Worm (Caenorhabditis elegans): ENCODE measurements around the gene ckb-4.

Gene ckb-4

DNA sequence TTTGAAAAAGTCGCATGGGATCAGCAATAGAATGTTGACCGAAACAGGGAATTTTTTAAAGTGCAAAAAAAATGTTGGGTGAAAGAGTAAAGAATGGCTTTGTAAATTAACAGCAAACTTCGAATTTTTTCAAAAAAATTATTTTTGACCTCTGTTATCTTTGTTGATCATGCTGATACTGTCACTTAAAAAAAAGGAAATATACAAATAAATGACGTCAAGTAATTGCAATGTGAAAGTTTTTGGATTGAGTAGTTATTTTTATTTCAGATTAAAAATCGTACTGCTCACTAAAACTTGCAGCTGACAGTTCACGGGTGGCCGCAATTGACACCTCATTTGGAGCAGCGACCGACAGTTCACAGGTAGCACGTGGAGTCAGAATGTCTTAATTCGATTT lies 41.6 kb upstream of the ckb-4 start, which contains the start of gene C45H4.13:
Gene C45H4.13, minus strand, starts transcription at position 101 of the 400 bp plus-strand sequence.
- TF ChIP-seq Y53G8AR.9 (GFP tag; conservative IDR thresholded peaks at IDR 0.05) (no peak), mcd-1 (GFP tag; IDR thresholded peaks at IDR 0.05) (no peak), zfh-2 (GFP tag; conservative IDR thresholded peaks at IDR 0.05) (no peak), ztf-18 (tag; optimal IDR thresholded peaks at IDR 0.05) (no peak), hmg-1.2 (GFP tag; IDR thresholded peaks at IDR 0.05) (no peak), tbx-9 (tag; optimal IDR thresholded peaks at IDR 0.05; ENCODE audit: borderline replicate concordance) (no peak), him-1 (tag; optimal IDR thresholded peaks at IDR 0.05) (no peak), ceh-79 (tag; optimal IDR thresholded peaks at IDR 0.05) (no peak), unc-62 (GFP tag; optimal IDR thresholded peaks at IDR 0.05) (no peak), F39B2.1 (GFP tag; IDR thresholded peaks at IDR 0.05) (no peak), F33H1.4 (GFP tag; IDR thresholded peaks at IDR 0.05) (no peak), hlh-12 (tag; optimal IDR thresholded peaks at IDR 0.05) (no peak), ceh-40 (GFP tag; IDR thresholded peaks at IDR 0.05) (no peak), nfyb-1 (GFP tag; IDR thresholded peaks at IDR 0.05) (no peak), cebp-2 (GFP tag; IDR thresholded peaks at IDR 0.05) (no peak), dox-1 (GFP tag; IDR thresholded peaks at IDR 0.05) (no peak), Y53F4B.3 (GFP tag; IDR thresholded peaks at IDR 0.05) (no peak), mxl-1 (tag; optimal IDR thresholded peaks at IDR 0.05) (no peak), F49E8.2 (tag; optimal IDR thresholded peaks at IDR 0.05; ENCODE audit: insufficient read depth) (no peak)

- no peak for TF ChIP-seq dpff-1 (tag; optimal IDR thresholded peaks at IDR 0.05)
- no peak for TF ChIP-seq lsl-1 (GFP tag; optimal IDR thresholded peaks at IDR 0.05)
- no peak for TF ChIP-seq B0019.2 (GFP tag; conservative IDR thresholded peaks at IDR 0.05)
- TF ChIP-seq F10E7.11 (tag; optimal IDR thresholded peaks at IDR 0.05): no peak
- TF ChIP-seq nhr-27 (tag; optimal IDR thresholded peaks at IDR 0.05): no peak
Observed at ce11 chrV:2149432-2149831, 40.2 kb upstream of the ckb-4 start, which contains the start of gene C45H4.21. TSS of gene C45H4.21 (minus strand) at chrV:2149532.

DNA sequence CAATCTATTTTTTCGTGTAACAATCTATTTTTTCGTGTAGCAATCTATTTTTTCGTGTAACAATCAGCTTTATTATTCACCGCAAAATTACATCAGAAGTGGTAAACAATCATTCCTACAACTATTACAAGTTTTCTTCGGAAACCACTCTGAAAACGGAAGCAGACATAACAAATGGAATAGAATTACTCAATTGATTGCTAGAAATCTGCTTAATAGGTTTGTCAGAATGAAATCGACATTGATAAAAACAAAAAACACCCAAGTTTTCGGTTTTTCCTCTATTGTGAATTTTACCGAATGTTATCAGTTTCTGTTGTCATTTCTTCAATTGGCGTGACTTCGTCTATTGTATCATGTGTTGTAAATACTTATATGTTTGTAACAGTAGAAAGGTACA lies 37.6 kb upstream of the ckb-4 start, which contains the start of gene srbc-20:
Gene srbc-20, plus strand, starts transcription at position 301 of the 400 bp plus-strand sequence.
- no peak for TF ChIP-seq dpff-1 (tag; optimal IDR thresholded peaks at IDR 0.05)
- no peak for TF ChIP-seq lsl-1 (GFP tag; optimal IDR thresholded peaks at IDR 0.05)
- TF ChIP-seq zfh-2 (GFP tag; conservative IDR thresholded peaks at IDR 0.05): no peak
- TF ChIP-seq repo-1 (tag; optimal IDR thresholded peaks at IDR 0.05): no peak
- TF ChIP-seq nfyb-1 (GFP tag; IDR thresholded peaks at IDR 0.05): no peak
- no peak for TF ChIP-seq sea-2 (GFP tag; IDR thresholded peaks at IDR 0.05)
- TF ChIP-seq attf-5 (GFP tag; optimal IDR thresholded peaks at IDR 0.05): no peak
- TF ChIP-seq ztf-18 (tag; optimal IDR thresholded peaks at IDR 0.05): no peak
- TF ChIP-seq ceh-91 (GFP tag; IDR thresholded peaks at IDR 0.05): no peak
- TF ChIP-seq nhr-27 (tag; optimal IDR thresholded peaks at IDR 0.05): no peak
- TF ChIP-seq nhr-80 (tag; optimal IDR thresholded peaks at IDR 0.05): no peak

- TF ChIP-seq tbp1 (GFP tag; optimal IDR thresholded peaks at IDR 0.05) (no peak), hlh-26 (GFP tag; conservative IDR thresholded peaks at IDR 0.05) (no peak), lir-1 (GFP tag; conservative IDR thresholded peaks at IDR 0.05) (no peak), pha-4 (tag; optimal IDR thresholded peaks at IDR 0.05) (no peak), C17E4.6 (GFP tag; IDR thresholded peaks at IDR 0.05) (no peak), B0019.2 (GFP tag; conservative IDR thresholded peaks at IDR 0.05) (no peak), aptf-3 (GFP tag; IDR thresholded peaks at IDR 0.05) (no peak), egl-44 (GFP tag; IDR thresholded peaks at IDR 0.05) (no peak), nhr-120 (GFP tag; IDR thresholded peaks at IDR 0.05) (no peak), ztf-6 (GFP tag; IDR thresholded peaks at IDR 0.05) (no peak), madf-10 (tag; optimal IDR thresholded peaks at IDR 0.05) (no peak), D2030.7 (GFP tag; IDR thresholded peaks at IDR 0.05) (no peak), dox-1 (GFP tag; IDR thresholded peaks at IDR 0.05) (no peak), attf-6 (GFP tag; IDR thresholded peaks at IDR 0.05) (no peak), nfya-2 (GFP tag; IDR thresholded peaks at IDR 0.05) (no peak), sptf-2 (GFP tag; optimal IDR thresholded peaks at IDR 0.05) (no peak), B0336.3 (GFP tag; IDR thresholded peaks at IDR 0.05) (no peak), Y53G8AR.9 (GFP tag; conservative IDR thresholded peaks at IDR 0.05) (no peak), F39B2.1 (GFP tag; IDR thresholded peaks at IDR 0.05) (no peak), F22D6.2 (tag; optimal IDR thresholded peaks at IDR 0.05) (no peak)
Observed at ce11 chrV:2146044-2146443, 36.8 kb upstream of the ckb-4 start, which contains the start of gene str-52. TSS of gene str-52 (minus strand) at chrV:2146144.

All from whole organism, young adult.